Comparison of ENCODE assay signal across 1 fruit fly cellular context in the genomic region with DNA sequence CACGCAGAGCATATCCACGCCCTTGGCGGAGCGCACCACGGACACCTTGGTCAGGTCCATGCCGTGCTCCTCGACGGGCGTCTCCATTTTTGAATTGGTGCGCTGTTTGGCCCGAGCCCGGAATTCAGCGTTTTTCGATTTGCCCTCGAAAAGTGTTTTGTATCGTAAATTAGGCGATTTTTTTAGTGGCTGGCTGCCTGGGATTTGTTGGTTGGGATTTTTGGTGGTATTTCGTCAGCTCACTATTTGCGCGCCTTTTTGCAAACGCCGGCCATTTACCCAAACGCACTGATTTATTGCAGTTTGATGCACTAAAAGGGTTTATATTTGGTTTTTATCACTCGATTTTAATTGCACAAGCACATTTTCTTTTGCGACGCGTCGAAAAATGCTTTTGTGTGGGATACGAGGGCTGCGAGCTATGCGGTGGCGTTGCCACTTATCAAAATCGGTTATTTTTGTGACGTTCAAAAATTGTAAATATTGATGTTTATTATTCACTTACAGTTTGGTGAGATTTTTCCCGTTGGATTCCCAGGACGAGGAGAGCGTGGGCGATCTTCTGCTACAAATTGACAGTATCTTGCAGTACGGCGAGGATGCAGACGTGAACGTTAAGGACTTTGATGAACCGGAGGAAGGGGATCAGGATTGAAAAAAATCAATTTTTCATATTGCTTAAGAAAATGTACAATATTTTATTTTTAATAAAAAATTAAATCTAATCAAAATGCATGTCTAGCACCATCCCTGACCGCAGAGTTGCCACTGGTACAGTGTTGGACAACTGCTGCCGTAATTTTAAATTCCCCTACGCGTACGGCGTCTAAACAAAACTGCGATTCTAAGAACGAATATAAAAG.
A peak's percentile ranks its signal among the peaks of the same experiment; 100 is the strongest.
TF ChIP-seq lines count a peak whose summit lies in the region.

A gene (minus strand): TSS at position 425 of the 863 bp plus-strand sequence.
A gene (plus strand): TSS at position 824 of the 863 bp plus-strand sequence.

TF ChIP-seq in whole organism, embryonic, 481 proteins besides CTCF, POLR2A, EP300 and RAD21 (continued from another document):
- TF ChIP-seq CG2889 (GFP tag; IDR thresholded peaks at IDR 0.05; lab: Robert Waterston, UW) (peak; percentile 68), CG11398 (GFP tag; optimal IDR thresholded peaks at IDR 0.05; lab: Kevin White, UChicago) (no peak), CG6791 (GFP tag; IDR thresholded peaks at IDR 0.05; lab: Robert Waterston, UW; ENCODE audit: partially characterized antibody) (no peak), zen2 (GFP tag; IDR thresholded peaks at IDR 0.05; lab: Robert Waterston, UW; ENCODE audit: partially characterized antibody) (no peak), Six4 (GFP tag; optimal IDR thresholded peaks at IDR 0.05; lab: Kevin White, UChicago) (peak; percentile 38), crol (GFP tag; IDR thresholded peaks at IDR 0.05; lab: Robert Waterston, UW) (no peak), onecut (GFP tag; IDR thresholded peaks at IDR 0.05; lab: Robert Waterston, UW) (no peak), CG15011 (GFP tag; optimal IDR thresholded peaks at IDR 0.05; lab: Kevin White, UChicago) (no peak), grn (GFP tag; optimal IDR thresholded peaks at IDR 0.05; lab: Kevin White, UChicago) (no peak), aop (GFP tag; IDR thresholded peaks at IDR 0.05; lab: Robert Waterston, UW) (no peak), danr (GFP tag; IDR thresholded peaks at IDR 0.05; lab: Robert Waterston, UW) (no peak), tap (tag; optimal IDR thresholded peaks at IDR 0.05; lab: Kevin White, UChicago) (no peak), CG16815 (GFP tag; optimal IDR thresholded peaks at IDR 0.05; lab: Kevin White, UChicago) (peak; percentile 53), CG14710 (tag; optimal IDR thresholded peaks at IDR 0.05; lab: Kevin White, UChicago) (peak; percentile 78), CG4360 (GFP tag; IDR thresholded peaks at IDR 0.05; lab: Robert Waterston, UW) (no peak), CG10321 (GFP tag; IDR thresholded peaks at IDR 0.05; lab: Robert Waterston, UW) (no peak), CG4730 (GFP tag; IDR thresholded peaks at IDR 0.05; lab: Robert Waterston, UW) (no peak), CG9817 (tag; optimal IDR thresholded peaks at IDR 0.05; lab: Kevin White, UChicago) (peak; percentile 60), CG7745 (tag; optimal IDR thresholded peaks at IDR 0.05; lab: Kevin White, UChicago) (no peak), CG11696 (GFP tag; IDR thresholded peaks at IDR 0.05; lab: Robert Waterston, UW) (0 out of 2 replicates have a peak, but pooled peaks have one; percentile 35), pb (GFP tag; optimal IDR thresholded peaks at IDR 0.05; lab: Kevin White, UChicago) (no peak), ro (GFP tag; IDR thresholded peaks at IDR 0.05; lab: Robert Waterston, UW) (no peak), Hand (GFP tag; optimal IDR thresholded peaks at IDR 0.05; lab: Kevin White, UChicago) (no peak), Sox100B (GFP tag; optimal IDR thresholded peaks at IDR 0.05; lab: Kevin White, UChicago) (peak; percentile 37), prd (optimal IDR thresholded peaks at IDR 0.05; lab: Kevin White, UChicago) (no peak), prd (GFP tag; IDR thresholded peaks at IDR 0.05; lab: Robert Waterston, UW) (peak; percentile 71; the same call in 2 of the 3 replicates), ham (GFP tag; IDR thresholded peaks at IDR 0.05; lab: Robert Waterston, UW) (no peak; the same call in 1 of the 2 replicates), twi (tag; optimal IDR thresholded peaks at IDR 0.05; lab: Kevin White, UChicago) (peak; percentile 27), corto (GFP tag; optimal IDR thresholded peaks at IDR 0.05; lab: Kevin White, UChicago) (no peak)
